Worm (Caenorhabditis elegans) whole organism, young adult: ENCODE measurements around the gene ZK1037.6.

Experiments
- F33H1.4 ChIP-seq: fragments of 200-800 bp; sonication (Bioruptor generic); IDR thresholded peaks from 2 replicates; pipeline ENCODE4 v1.3.6; 2022; ENCODE audit warnings: missing genetic modification reagents, missing genetic modification characterization, missing compliant biosample characterization
- F55B11.4 ChIP-seq: sonication (generic microtip); optimal IDR thresholded peaks from 2 replicates; lab custom pipeline; 2016; ENCODE audit warnings: missing compliant biosample characterization, missing genetic modification characterization, borderline replicate concordance; ENCODE audit not compliant: insufficient read depth
- ZK185.1 ChIP-seq: sonication (generic microtip); optimal IDR thresholded peaks from 2 replicates; lab custom pipeline; 2016; ENCODE audit warnings: mild to moderate bottlenecking, missing genetic modification characterization, missing compliant biosample characterization; ENCODE audit not compliant: poor library complexity, severe bottlenecking
- cebp-1 ChIP-seq, 2 experiments: fragments of 200-800 bp in 1 of 2; sonication (Bioruptor generic) in 1 of 2; sonication (generic microtip) in 1 of 2; IDR thresholded peaks in 1 of 2; optimal IDR thresholded peaks in 1 of 2; 2 replicates each; pipeline versions ENCODE4 v1.3.6 to Lab custom; 2017 to 2022; ENCODE audit warnings: missing compliant biosample characterization in 2 of 2, missing genetic modification characterization in 2 of 2, mild to moderate bottlenecking in 1 of 2, missing genetic modification reagents in 1 of 2, moderate library complexity in 1 of 2
- efl-1 ChIP-seq: fragments of 150-350 bp; optimal IDR thresholded peaks from 2 replicates; lab custom pipeline; 2014; ENCODE audit warnings: missing biosample characterization, missing genetic modification reagents, missing genetic modification characterization
- fkh-3 ChIP-seq: sonication (generic microtip); optimal IDR thresholded peaks from 2 replicates; lab custom pipeline; 2016; ENCODE audit warnings: mild to moderate bottlenecking, missing genetic modification characterization, missing compliant biosample characterization
- madf-8 ChIP-seq: fragments of 200-800 bp; sonication (Bioruptor generic); conservative IDR thresholded peaks from 2 replicates; pipeline ENCODE4 v1.3.6; 2022; ENCODE audit warnings: missing genetic modification reagents, missing genetic modification characterization, missing compliant biosample characterization
- mxl-1 ChIP-seq: sonication (generic microtip); optimal IDR thresholded peaks from 2 replicates; lab custom pipeline; 2016; ENCODE audit warnings: missing genetic modification characterization, missing compliant biosample characterization
- snpc-1.1 ChIP-seq: sonication (generic microtip); optimal IDR thresholded peaks from 2 replicates; lab custom pipeline; 2017; ENCODE audit warnings: missing genetic modification characterization, mild to moderate bottlenecking, missing compliant biosample characterization, antibody characterized with exemption, moderate library complexity, missing genotype, missing genetic modification reagents; ENCODE audit not compliant: insufficient read depth
- snpc-4 ChIP-seq, 5 experiments: fragments of 150-350 bp in 1 of 5; sonication (generic microtip) in 4 of 5; optimal IDR thresholded peaks; 2 replicates each; lab custom pipeline; 2014 to 2018; ENCODE audit warnings: missing genetic modification characterization in 5 of 5, missing biosample characterization in 3 of 5, antibody characterized with exemption in 2 of 5, mild to moderate bottlenecking in 2 of 5, missing compliant biosample characterization in 2 of 5, missing genotype in 2 of 5, moderate library complexity in 2 of 5, missing genetic modification reagents in 1 of 5
- tlf-1 ChIP-seq: fragments of 200-800 bp; sonication (Bioruptor generic); optimal IDR thresholded peaks from 2 replicates; lab custom pipeline; 2018; ENCODE audit warnings: mild to moderate bottlenecking, missing genetic modification characterization, missing compliant biosample characterization

- TF ChIP-seq mxl-1 (no peak), F55B11.4 (tag; lab: Kevin White, UChicago) (no peak), F33H1.4 (no peak), efl-1 (no peak), snpc-1.1 (tag; lab: Kevin White, UChicago) (no peak), snpc-4 (GFP tag; optimal IDR thresholded peaks at IDR 0.05; lab: Kevin White, UChicago) (no peak), snpc-4 (tag; optimal IDR thresholded peaks at IDR 0.05; lab: Kevin White, UChicago) (no peak), madf-8 (GFP tag; lab: Robert Waterston, UW) (no peak), ZK185.1 (no peak), fkh-3 (no peak), cebp-1 (GFP tag; IDR thresholded peaks at IDR 0.05; lab: Robert Waterston, UW) (no peak), cebp-1 (tag; optimal IDR thresholded peaks at IDR 0.05; lab: Kevin White, UChicago) (no peak), tlf-1 (no peak)
Observed at ce11 chrV:15367770-15368169, 40.2 kb upstream of the ZK1037.6 start.
